Worm (Caenorhabditis elegans) whole organism, midembryonic: ENCODE data around the gene PDB1.1.

Experiments used
- T22C8.4 ChIP-seq: fragments of 200-800 bp; sonication (Bioruptor generic); IDR thresholded peaks from 2 replicates; pipeline ENCODE4 v1.3.6; 2022; ENCODE audit warnings: missing genetic modification characterization, missing compliant biosample characterization
- cog-1 ChIP-seq: sonication (generic microtip); optimal IDR thresholded peaks from 2 replicates; lab custom pipeline; 2016; ENCODE audit warnings: missing genetic modification characterization, missing compliant biosample characterization
- flt-1 ChIP-seq: fragments of 200-800 bp; sonication (Bioruptor generic); IDR thresholded peaks from 2 replicates; pipeline ENCODE4 v1.3.6; 2022; ENCODE audit warnings: missing genetic modification characterization, missing compliant biosample characterization
- med-1 ChIP-seq: sonication (generic microtip); optimal IDR thresholded peaks from 2 replicates; lab custom pipeline; 2017; ENCODE audit warnings: missing genetic modification characterization, mild to moderate bottlenecking, missing compliant biosample characterization, antibody characterized with exemption, missing genetic modification reagents; ENCODE audit not compliant: insufficient read depth
- tab-1 ChIP-seq: fragments of 200-800 bp; sonication (Bioruptor generic); IDR thresholded peaks from 2 replicates; pipeline ENCODE4 v1.3.6; 2022; ENCODE audit warnings: missing genetic modification characterization, missing compliant biosample characterization
- ztf-23 ChIP-seq: fragments of 200-800 bp; sonication (Bioruptor generic); IDR thresholded peaks from 2 replicates; pipeline ENCODE4 v1.3.6; 2022; ENCODE audit warnings: missing genetic modification reagents, missing genetic modification characterization, missing compliant biosample characterization
- ztf-29 ChIP-seq: fragments of 200-800 bp; sonication (Bioruptor generic); IDR thresholded peaks from 2 replicates; pipeline ENCODE4 v1.3.6; 2022; ENCODE audit warnings: missing genetic modification reagents, missing genetic modification characterization, missing compliant biosample characterization

- TF ChIP-seq T22C8.4 (GFP tag; lab: Robert Waterston, UW) (no peak), flt-1 (no peak), tab-1 (GFP tag; lab: Robert Waterston, UW) (no peak), ztf-23 (GFP tag; lab: Robert Waterston, UW) (no peak), cog-1 (tag; lab: Kevin White, UChicago) (no peak), ztf-29 (no peak), med-1 (GFP tag; lab: Kevin White, UChicago) (no peak)
Observed at ce11 chrX:7596627-7597026, 37.7 kb upstream of the PDB1.1 start, which contains the start of gene C44E12.1.
